Fruit fly (Drosophila melanogaster): Measurements from ENCODE around the gene SLIRP2.

SLIRP2 gene

DNA sequence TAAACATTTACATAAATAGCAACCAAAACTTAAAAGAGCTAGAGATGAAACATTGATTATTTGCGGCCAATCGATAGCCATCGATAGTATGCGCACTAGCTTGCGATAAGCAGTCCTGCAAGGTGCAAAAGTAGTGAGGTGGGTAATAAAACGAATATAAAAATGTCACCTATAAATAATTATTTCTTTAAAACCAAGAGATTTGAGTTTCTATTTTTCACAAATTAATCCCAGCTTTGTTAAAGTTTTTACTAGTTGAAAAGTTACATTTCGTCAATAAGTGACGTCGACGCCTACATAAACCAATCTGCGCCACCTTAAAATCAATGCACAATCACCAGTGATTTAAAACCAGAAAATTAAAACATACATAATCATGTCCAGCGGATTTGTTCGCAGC is at the start of gene SLIRP2, which contains the start of gene Mkk4 (continued):
- TF ChIP-seq CG17361 (GFP tag; IDR thresholded peaks at IDR 0.05) (peak; percentile 100), Deaf1 (tag; optimal IDR thresholded peaks at IDR 0.05) (peak; percentile 87), lola (GFP tag; optimal IDR thresholded peaks at IDR 0.05) (peak in 1 of 3 experiments; percentile 99), yki (optimal IDR thresholded peaks at IDR 0.05) (no peak), Fer3 (tag; optimal IDR thresholded peaks at IDR 0.05) (peak; percentile 99), CG8388 (GFP tag; optimal IDR thresholded peaks at IDR 0.05) (peak; percentile 98), Nf-YA (GFP tag; IDR thresholded peaks at IDR 0.05) (peak; percentile 97), Ada2b (GFP tag; IDR thresholded peaks at IDR 0.05) (peak; percentile 99), Atf6 (GFP tag; IDR thresholded peaks at IDR 0.05) (peak; percentile 99), lbe (GFP tag; optimal IDR thresholded peaks at IDR 0.05) (peak; percentile 98), Rx (GFP tag; IDR thresholded peaks at IDR 0.05) (peak; percentile 97), dpn (GFP tag; optimal IDR thresholded peaks at IDR 0.05) (peak; percentile 99), eyg (GFP tag; optimal IDR thresholded peaks at IDR 0.05) (peak; percentile 98), Dip3 (GFP tag; optimal IDR thresholded peaks at IDR 0.05) (peak; percentile 99), CG14710 (tag; optimal IDR thresholded peaks at IDR 0.05) (peak; percentile 98), CG34422 (GFP tag; IDR thresholded peaks at IDR 0.05) (peak; percentile 99), CG11085 (GFP tag; IDR thresholded peaks at IDR 0.05) (peak; percentile 98), bcd (GFP tag; optimal IDR thresholded peaks at IDR 0.05) (peak; percentile 99), corto (GFP tag; optimal IDR thresholded peaks at IDR 0.05) (peak; percentile 95), CG5953 (GFP tag; IDR thresholded peaks at IDR 0.05) (peak; percentile 98), CG3726 (GFP tag; IDR thresholded peaks at IDR 0.05) (peak; percentile 98), aop (GFP tag; IDR thresholded peaks at IDR 0.05) (peak; percentile 90), ERR (GFP tag; optimal IDR thresholded peaks at IDR 0.05) (peak; percentile 94), dysf (GFP tag; IDR thresholded peaks at IDR 0.05) (peak; percentile 99), CG5245 (GFP tag; optimal IDR thresholded peaks at IDR 0.05) (peak; percentile 99), MESR4 (GFP tag; optimal IDR thresholded peaks at IDR 0.05) (peak; percentile 84), fd96Cb (tag; optimal IDR thresholded peaks at IDR 0.05) (peak; percentile 99), CG9876 (GFP tag; optimal IDR thresholded peaks at IDR 0.05) (peak; percentile 97), h (optimal IDR thresholded peaks at IDR 0.05) (no peak), HmgD (GFP tag; optimal IDR thresholded peaks at IDR 0.05) (peak; percentile 98), CG12659 (GFP tag; optimal IDR thresholded peaks at IDR 0.05) (peak; percentile 99), lab (GFP tag; optimal IDR thresholded peaks at IDR 0.05) (peak; percentile 99), CG10366 (GFP tag; IDR thresholded peaks at IDR 0.05) (peak; percentile 99), CG4707 (GFP tag; optimal IDR thresholded peaks at IDR 0.05) (peak; percentile 93), chn (GFP tag; optimal IDR thresholded peaks at IDR 0.05) (peak; percentile 99), zfh1 (GFP tag; IDR thresholded peaks at IDR 0.05) (peak; percentile 99), cad (GFP tag; optimal IDR thresholded peaks at IDR 0.05) (no peak), wek (GFP tag; optimal IDR thresholded peaks at IDR 0.05) (peak; percentile 91), Blimp-1 (GFP tag; optimal IDR thresholded peaks at IDR 0.05) (peak; percentile 97), Hr51 (GFP tag; optimal IDR thresholded peaks at IDR 0.05) (peak; percentile 99), Gug (GFP tag; IDR thresholded peaks at IDR 0.05) (peak; percentile 98), tap (tag; optimal IDR thresholded peaks at IDR 0.05) (peak; percentile 98), Sry-β (GFP tag; optimal IDR thresholded peaks at IDR 0.05) (peak; percentile 75), Bgb (GFP tag; IDR thresholded peaks at IDR 0.05; ENCODE audit: partially characterized antibody) (peak; percentile 86), dmrt99B (tag; optimal IDR thresholded peaks at IDR 0.05) (peak; percentile 98), unpg (GFP tag; optimal IDR thresholded peaks at IDR 0.05) (peak; percentile 99), CG7987 (GFP tag; optimal IDR thresholded peaks at IDR 0.05) (peak; percentile 97), CG12942 (GFP tag; optimal IDR thresholded peaks at IDR 0.05) (peak; percentile 98), tna (GFP tag; IDR thresholded peaks at IDR 0.05; ENCODE audit: partially characterized antibody) (peak; percentile 83), Neu2 (GFP tag; optimal IDR thresholded peaks at IDR 0.05; ENCODE audit: borderline replicate concordance) (peak; percentile 95), kah (GFP tag; optimal IDR thresholded peaks at IDR 0.05) (peak; percentile 94)

All from whole organism, embryonic.